Worm (Caenorhabditis elegans): Measurements from ENCODE around the gene srbc-34.

ce11 chrV:20249438-20250120 lies 43.5 kb downstream of the srbc-34 start, which contains the start of gene swsn-1:
- no peak for TF ChIP-seq dao-5 (tag; optimal IDR thresholded peaks at IDR 0.05)
- no peak for TF ChIP-seq W03F9.2 (tag; optimal IDR thresholded peaks at IDR 0.05)
- TF ChIP-seq him-1 (tag; optimal IDR thresholded peaks at IDR 0.05) = no peak

Measured in whole organism, L4/young adult.